Worm (Caenorhabditis elegans) whole organism, young adult: ENCODE measurements around the gene T04C9.2.

Source experiments
- B0261.1 ChIP-seq: sonication (generic microtip); optimal IDR thresholded peaks from 2 replicates; lab custom pipeline; 2016; ENCODE audit warnings: mild to moderate bottlenecking, missing genetic modification characterization, moderate library complexity, missing compliant biosample characterization
- F23B12.7 ChIP-seq: sonication (generic microtip); optimal IDR thresholded peaks from 2 replicates; lab custom pipeline; 2017; ENCODE audit warnings: missing genetic modification characterization, mild to moderate bottlenecking, missing compliant biosample characterization, antibody characterized with exemption, moderate library complexity; ENCODE audit not compliant: insufficient read depth
- Y56A3A.18 ChIP-seq: fragments of 200-800 bp; sonication (Bioruptor generic); IDR thresholded peaks from 2 replicates; pipeline ENCODE4 v1.3.6; 2022; ENCODE audit warnings: missing genetic modification reagents, missing genetic modification characterization, missing compliant biosample characterization
- ama-1 ChIP-seq, 3 experiments: fragments of 150-350 bp in 1 of 3; sonication (generic microtip) in 2 of 3; optimal IDR thresholded peaks; 2 replicates each; lab custom pipeline; 2014 to 2018; ENCODE audit warnings: missing biosample characterization in 2 of 3, missing genetic modification characterization in 2 of 3, missing genetic modification reagents in 2 of 3
- die-1 ChIP-seq: sonication (generic microtip); optimal IDR thresholded peaks from 2 replicates; lab custom pipeline; 2016; ENCODE audit warnings: missing genotype, mild to moderate bottlenecking, missing genetic modification characterization, missing compliant biosample characterization
- egrh-3 ChIP-seq: fragments of 200-800 bp; sonication (Bioruptor generic); IDR thresholded peaks from 2 replicates; pipeline ENCODE4 v1.3.6; 2022; ENCODE audit warnings: missing genetic modification reagents, missing genetic modification characterization, missing compliant biosample characterization
- nfyb-1 ChIP-seq: fragments of 200-800 bp; sonication (Bioruptor generic); IDR thresholded peaks from 2 replicates; pipeline ENCODE4 v1.3.6; 2022; ENCODE audit warnings: missing genetic modification reagents, missing genetic modification characterization, missing compliant biosample characterization
- pha-4 ChIP-seq: fragments of 150-350 bp; sonication (generic microtip); optimal IDR thresholded peaks from 2 replicates; lab custom pipeline; 2014; ENCODE audit warnings: missing biosample characterization, missing genetic modification reagents, missing genetic modification characterization
- snpc-4 ChIP-seq, 5 experiments: fragments of 150-350 bp in 1 of 5; sonication (generic microtip) in 4 of 5; optimal IDR thresholded peaks; 2 replicates each; lab custom pipeline; 2014 to 2018; ENCODE audit warnings: missing genetic modification characterization in 5 of 5, missing biosample characterization in 3 of 5, antibody characterized with exemption in 2 of 5, mild to moderate bottlenecking in 2 of 5, missing compliant biosample characterization in 2 of 5, missing genotype in 2 of 5, moderate library complexity in 2 of 5, missing genetic modification reagents in 1 of 5

ce11 chrIII:6002024-6002423 lies 10.3 kb downstream of the T04C9.2 start:
- TF ChIP-seq die-1 (tag; lab: Kevin White, UChicago) (no peak), pha-4 (tag; lab: Kevin White, UChicago) (no peak), F23B12.7 (tag; lab: Kevin White, UChicago) (no peak), B0261.1 (tag; lab: Kevin White, UChicago) (no peak), nfyb-1 (GFP tag; lab: Robert Waterston, UW) (no peak), egrh-3 (no peak), snpc-4 (GFP tag; optimal IDR thresholded peaks at IDR 0.05; lab: Kevin White, UChicago) (no peak), snpc-4 (tag; optimal IDR thresholded peaks at IDR 0.05; lab: Kevin White, UChicago) (no peak), Y56A3A.18 (no peak), ama-1 (optimal IDR thresholded peaks at IDR 0.05; lab: Kevin White, UChicago) (no peak), ama-1 (GFP tag; optimal IDR thresholded peaks at IDR 0.05; lab: Kevin White, UChicago) (no peak)
